Fruit fly (Drosophila melanogaster) whole organism, embryonic: ENCODE results near the gene CG32462.

ENCODE experiments used
- Asciz ChIP-seq: fragments of 200-800 bp; sonication (Bioruptor generic); optimal IDR thresholded peaks from 2 replicates; lab custom pipeline; 2017; ENCODE audit warnings: missing biosample characterization, mild to moderate bottlenecking, missing genetic modification characterization, missing genetic modification reagents
- B-H1 ChIP-seq: fragments of 200-800 bp; sonication (Bioruptor generic); IDR thresholded peaks from 3 replicates; pipeline ENCODE4 v1.3.6; 2022; ENCODE audit warnings: missing biosample characterization, missing genetic modification characterization
- CG10462 ChIP-seq: fragments of 200-800 bp; sonication (Bioruptor generic); optimal IDR thresholded peaks from 2 replicates; lab custom pipeline; 2016; ENCODE audit warnings: missing biosample characterization, missing genetic modification characterization
- CG11456 ChIP-seq: fragments of 200-800 bp; sonication (Bioruptor generic); IDR thresholded peaks from 3 replicates; pipeline ENCODE4 v1.3.6; 2022; ENCODE audit warnings: missing biosample characterization, missing genetic modification characterization
- CG1233 ChIP-seq: fragments of 200-800 bp; sonication (Bioruptor generic); optimal IDR thresholded peaks from 4 replicates; lab custom pipeline; 2018; ENCODE audit warnings: missing biosample characterization, mild to moderate bottlenecking, missing genetic modification characterization
- CG15011 ChIP-seq: fragments of 200-800 bp; sonication (Bioruptor generic); optimal IDR thresholded peaks from 3 replicates; lab custom pipeline; 2018; ENCODE audit warnings: missing biosample characterization, mild to moderate bottlenecking, missing genetic modification characterization
- CG17802 ChIP-seq: fragments of 200-800 bp; sonication (Bioruptor generic); optimal IDR thresholded peaks from 2 replicates; lab custom pipeline; 2018; ENCODE audit warnings: missing biosample characterization, mild to moderate bottlenecking, missing genetic modification characterization, moderate library complexity
- CG1792 ChIP-seq: fragments of 200-800 bp; sonication (Bioruptor generic); optimal IDR thresholded peaks from 2 replicates; lab custom pipeline; 2016; ENCODE audit warnings: missing biosample characterization, missing genetic modification characterization
- CG31388 ChIP-seq: fragments of 200-800 bp; sonication (Bioruptor generic); optimal IDR thresholded peaks from 2 replicates; lab custom pipeline; 2016; ENCODE audit warnings: missing biosample characterization, missing genetic modification characterization
- CG3726 ChIP-seq: fragments of 200-800 bp; sonication (Bioruptor generic); IDR thresholded peaks from 3 replicates; pipeline ENCODE4, ENCODE4 v1.3.6; 2022; ENCODE audit warnings: missing biosample characterization, missing genetic modification characterization
- CG3847 ChIP-seq: fragments of 200-800 bp; sonication (Bioruptor generic); IDR thresholded peaks from 2 replicates; pipeline ENCODE4 v1.3.6; 2022; ENCODE audit warnings: missing biosample characterization, missing genetic modification characterization
- CG4282 ChIP-seq: fragments of 200-800 bp; sonication (Bioruptor generic); optimal IDR thresholded peaks from 2 replicates; lab custom pipeline; 2016; ENCODE audit warnings: missing biosample characterization, missing genetic modification characterization
- CG43689 ChIP-seq: fragments of 200-800 bp; sonication (Bioruptor generic); IDR thresholded peaks from 2 replicates; pipeline ENCODE4 v1.3.6; 2022; ENCODE audit warnings: missing biosample characterization, missing genetic modification characterization
- CTCF ChIP-seq: fragments of 200-800 bp; sonication (Bioruptor generic); optimal IDR thresholded peaks from 2 replicates; lab custom pipeline; 2017; ENCODE audit warnings: missing biosample characterization, mild to moderate bottlenecking, missing genetic modification characterization, moderate library complexity
- Dip3 ChIP-seq: fragments of 200-800 bp; sonication (Bioruptor generic); optimal IDR thresholded peaks from 3 replicates; lab custom pipeline; 2016; ENCODE audit warnings: missing biosample characterization, missing genetic modification characterization
- Drgx ChIP-seq: fragments of 200-800 bp; sonication (Bioruptor generic); IDR thresholded peaks from 2 replicates; pipeline ENCODE4 v1.3.6; 2022; ENCODE audit warnings: missing biosample characterization, missing genetic modification characterization
- HLHmδ ChIP-seq: fragments of 200-800 bp; sonication (Bioruptor generic); optimal IDR thresholded peaks from 2 replicates; lab custom pipeline; 2018; ENCODE audit warnings: missing biosample characterization, mild to moderate bottlenecking, missing genetic modification characterization, moderate library complexity
- Med ChIP-seq: fragments of 200-800 bp; sonication (Bioruptor generic); peaks from one replicate; lab custom pipeline; 2016; ENCODE audit warnings: missing biosample characterization, missing genetic modification characterization, mild to moderate bottlenecking, inconsistent platforms, moderate library complexity
- NFAT ChIP-seq: fragments of 200-800 bp; sonication (Bioruptor generic); IDR thresholded peaks from 2 replicates; pipeline ENCODE4 v1.3.6; 2022; ENCODE audit warnings: missing biosample characterization, missing genetic modification characterization
- Nf-YB ChIP-seq: fragments of 200-800 bp; sonication (Bioruptor generic); optimal IDR thresholded peaks from 3 replicates; lab custom pipeline; 2019; ENCODE audit warnings: missing biosample characterization, mild to moderate bottlenecking, missing genetic modification characterization, moderate library complexity
- Nf-YC ChIP-seq: fragments of 200-800 bp; optimal IDR thresholded peaks from 3 replicates; lab custom pipeline; 2019; ENCODE audit warnings: missing biosample characterization, mild to moderate bottlenecking, missing genetic modification characterization, moderate library complexity
- Optix ChIP-seq: fragments of 200-800 bp; sonication (Bioruptor generic); IDR thresholded peaks from 3 replicates; pipeline ENCODE4 v1.3.6; 2022; ENCODE audit warnings: missing biosample characterization, missing genetic modification characterization
- Sox102F ChIP-seq: fragments of 200-800 bp; sonication (Bioruptor generic); optimal IDR thresholded peaks from 2 replicates; lab custom pipeline; 2018; ENCODE audit warnings: missing biosample characterization, mild to moderate bottlenecking, missing genetic modification characterization, moderate library complexity
- crol ChIP-seq: fragments of 200-800 bp; sonication (Bioruptor generic); IDR thresholded peaks from 2 replicates; pipeline ENCODE4 v1.3.6; 2022; ENCODE audit warnings: missing biosample characterization, missing genetic modification characterization
- dysf ChIP-seq: fragments of 200-800 bp; sonication (Bioruptor generic); IDR thresholded peaks from 3 replicates; pipeline ENCODE4 v1.3.6; 2022; ENCODE audit warnings: missing biosample characterization, missing genetic modification characterization
- exex ChIP-seq: fragments of 200-800 bp; sonication (Bioruptor generic); optimal IDR thresholded peaks from 4 replicates; lab custom pipeline; 2018; ENCODE audit warnings: missing biosample characterization, mild to moderate bottlenecking, missing genetic modification characterization, moderate library complexity
- gcm2 ChIP-seq: fragments of 200-800 bp; sonication (Bioruptor generic); optimal IDR thresholded peaks from 2 replicates; lab custom pipeline; 2016; ENCODE audit warnings: missing biosample characterization, missing genetic modification characterization
- gfzf ChIP-seq: fragments of 200-800 bp; sonication (Bioruptor generic); optimal IDR thresholded peaks from 2 replicates; lab custom pipeline; 2016; ENCODE audit warnings: missing biosample characterization, mild to moderate bottlenecking, missing genetic modification characterization, moderate library complexity
- inv ChIP-seq: fragments of 200-800 bp; sonication (Bioruptor generic); IDR thresholded peaks from 2 replicates; pipeline ENCODE4 v1.3.6; 2022; ENCODE audit warnings: missing biosample characterization, missing genetic modification characterization; ENCODE audit not compliant: partially characterized antibody
- lov ChIP-seq, 2 experiments: fragments of 200-800 bp in 1 of 2; fragments of >200 bp in 1 of 2; sonication (Bioruptor generic) in 1 of 2; IDR thresholded peaks in 1 of 2; optimal IDR thresholded peaks in 1 of 2; 2 replicates in 1 of 2; 3 replicates in 1 of 2; pipeline versions ENCODE4 v1.3.6 to Lab custom; 2017 to 2022; ENCODE audit warnings: missing biosample characterization in 1 of 2, missing genetic modification characterization in 1 of 2
- nerfin-1 ChIP-seq: fragments of 200-800 bp; sonication (Bioruptor generic); optimal IDR thresholded peaks from 3 replicates; lab custom pipeline; 2019; ENCODE audit warnings: missing biosample characterization, mild to moderate bottlenecking, missing genetic modification characterization, moderate library complexity
- onecut ChIP-seq: fragments of 200-800 bp; sonication (Bioruptor generic); IDR thresholded peaks from 2 replicates; pipeline ENCODE4 v1.3.6; 2022; ENCODE audit warnings: missing biosample characterization, missing genetic modification characterization
- prd ChIP-seq, 3 experiments: fragments of >200 bp in 2 of 3; fragments of 200-800 bp in 1 of 3; sonication (Bioruptor generic) in 1 of 3; optimal IDR thresholded peaks in 2 of 3; IDR thresholded peaks in 1 of 3; 2 replicates in 2 of 3; 3 replicates in 1 of 3; pipeline versions ENCODE4 v1.3.6 to Lab custom; 2017 to 2022; ENCODE audit warnings: missing biosample characterization in 1 of 3, missing genetic modification characterization in 1 of 3
- repo ChIP-seq: fragments of 200-800 bp; sonication (Bioruptor generic); optimal IDR thresholded peaks from 2 replicates; lab custom pipeline; 2016; ENCODE audit warnings: missing biosample characterization, missing genetic modification characterization
- seq ChIP-seq: fragments of 200-800 bp; sonication (Bioruptor generic); IDR thresholded peaks from 2 replicates; pipeline ENCODE4 v1.3.6; 2022; ENCODE audit warnings: missing biosample characterization, missing genetic modification characterization
- so ChIP-seq: fragments of 200-800 bp; sonication (Bioruptor generic); IDR thresholded peaks from 3 replicates; pipeline ENCODE4 v1.3.6; 2022; ENCODE audit warnings: missing biosample characterization, missing genetic modification characterization
- sr ChIP-seq: fragments of 200-800 bp; sonication (Bioruptor generic); IDR thresholded peaks from 3 replicates; pipeline ENCODE4 v1.3.6; 2022; ENCODE audit warnings: missing biosample characterization, missing genetic modification characterization
- tap ChIP-seq: fragments of 200-800 bp; optimal IDR thresholded peaks from 3 replicates; lab custom pipeline; 2019; ENCODE audit warnings: missing biosample characterization, mild to moderate bottlenecking, missing genetic modification characterization, moderate library complexity
- yki ChIP-seq: fragments of >200 bp; optimal IDR thresholded peaks from 3 replicates; lab custom pipeline; 2018

The CG32462 gene

dm6 chr3L:22822544-22823175 is 30.7 kb downstream of the CG32462 start (continued):
- TF ChIP-seq CG11456 (no peak), CG31388 (no peak), CG4282 (GFP tag; lab: Kevin White, UChicago) (no peak), exex (tag; lab: Kevin White, UChicago) (peak; percentile 20), yki (lab: Kevin White, UChicago) (peak; percentile 38), Optix (no peak), crol (GFP tag; lab: Robert Waterston, UW) (peak; percentile 97), CTCF (GFP tag; lab: Kevin White, UChicago) (no peak), CG17802 (tag; lab: Kevin White, UChicago) (no peak), CG15011 (GFP tag; lab: Kevin White, UChicago) (no peak), HLHmδ (GFP tag; lab: Kevin White, UChicago) (no peak), CG43689 (GFP tag; lab: Robert Waterston, UW) (no peak), seq (GFP tag; lab: Robert Waterston, UW) (no peak), CG3726 (GFP tag; lab: Robert Waterston, UW) (no peak), Dip3 (GFP tag; lab: Kevin White, UChicago) (no peak), nerfin-1 (no peak), CG1233 (no peak), gcm2 (GFP tag; lab: Kevin White, UChicago) (no peak), CG3847 (no peak), gfzf (no peak), prd (optimal IDR thresholded peaks at IDR 0.05; lab: Kevin White, UChicago) (no peak), prd (GFP tag; IDR thresholded peaks at IDR 0.05; lab: Robert Waterston, UW) (no peak), B-H1 (GFP tag; lab: Robert Waterston, UW) (no peak), CG1792 (GFP tag; lab: Kevin White, UChicago) (no peak), lov (optimal IDR thresholded peaks at IDR 0.05; lab: Kevin White, UChicago) (no peak), lov (GFP tag; IDR thresholded peaks at IDR 0.05; lab: Robert Waterston, UW) (no peak), repo (GFP tag; lab: Kevin White, UChicago) (no peak), CG10462 (no peak), Sox102F (GFP tag; lab: Kevin White, UChicago) (no peak), onecut (peak; percentile 5; the same call in 1 of the 2 replicates)

- peak; percentile 27 for TF ChIP-seq Med (GFP tag; lab: Kevin White, UChicago)
- peak; percentile 52 for TF ChIP-seq Nf-YC
- TF ChIP-seq inv (GFP tag; lab: Robert Waterston, UW): 0 out of 2 replicates have a peak, but pooled peaks have one; percentile 11
- TF ChIP-seq NFAT (GFP tag; lab: Robert Waterston, UW): 0 out of 2 replicates have a peak, but pooled peaks have one; percentile 22
- TF ChIP-seq Drgx (GFP tag; lab: Robert Waterston, UW): peak; percentile 30; the same call in 1 of the 2 replicates
- 0 out of 3 replicates have a peak, but pooled peaks have one; percentile 15 for TF ChIP-seq sr (GFP tag; lab: Robert Waterston, UW)
- no peak for TF ChIP-seq so (GFP tag; lab: Robert Waterston, UW)
- TF ChIP-seq Nf-YB (GFP tag; lab: Kevin White, UChicago): peak; percentile 77
- 0 out of 3 replicates have a peak, but pooled peaks have one; percentile 6 for TF ChIP-seq dysf (GFP tag; lab: Robert Waterston, UW)
- TF ChIP-seq Asciz (GFP tag; lab: Kevin White, UChicago): no peak
- no peak for TF ChIP-seq tap (tag; lab: Kevin White, UChicago)
These were observed 31.9 kb downstream of the CG32462 start for dm6 chr3L:22821377-22821776.
